Worm (Caenorhabditis elegans) whole organism, dauer: ENCODE measurements around the gene gap-1.

ENCODE experiments used
- unc-62 ChIP-seq: sonication (generic microtip); optimal IDR thresholded peaks from 2 replicates; lab custom pipeline; 2017; ENCODE audit warnings: missing biosample characterization, missing genetic modification reagents, missing genetic modification characterization

The gap-1 gene

ce11 chrX:2226875-2227355 is 34.6 kb downstream of the gap-1 start:
- no peak for TF ChIP-seq unc-62 (GFP tag; lab: Kevin White, UChicago)

ce11 chrX:2229305-2230172 is 37.2 kb downstream of the gap-1 start, which contains the start of gene lin-32:
TSS of gene lin-32 (minus strand) at chrX:2230122.
- no peak for TF ChIP-seq unc-62 (GFP tag; lab: Kevin White, UChicago)

ce11 chrX:2231346-2231745 is 39.0 kb downstream of the gap-1 start:
- TF ChIP-seq unc-62 (GFP tag; lab: Kevin White, UChicago), result no peak

- TF ChIP-seq unc-62 (GFP tag; lab: Kevin White, UChicago), result no peak
Observed at ce11 chrX:2233929-2234328, 41.6 kb downstream of the gap-1 start, which contains the start of gene T14F9.2. TSS of gene T14F9.2 (plus strand) at chrX:2234324.

ce11 chrX:2237438-2237961 is 45.2 kb downstream of the gap-1 start, which contains the start of gene vha-15:
TSS of gene vha-15 (plus strand) at chrX:2237911.
- TF ChIP-seq unc-62 (GFP tag; lab: Kevin White, UChicago), result no peak

ce11 chrX:2241147-2241798 is 49.0 kb downstream of the gap-1 start:
- TF ChIP-seq unc-62 (GFP tag; lab: Kevin White, UChicago), result no peak

- TF ChIP-seq unc-62 (GFP tag; lab: Kevin White, UChicago), result no peak
Observed at ce11 chrX:2242568-2243185, 50.4 kb downstream of the gap-1 start, which contains the start of gene rpl-11.2. TSS of gene rpl-11.2 (minus strand) at chrX:2242618.
